Worm (Caenorhabditis elegans): ENCODE data around the gene F58B4.7.

- TF ChIP-seq ama-1 (optimal IDR thresholded peaks at IDR 0.05) (no peak), ceh-36 (tag; optimal IDR thresholded peaks at IDR 0.05) (no peak), B0310.2 (tag; optimal IDR thresholded peaks at IDR 0.05) (no peak), ets-7 (tag; optimal IDR thresholded peaks at IDR 0.05) (no peak), hmbx-1 (tag; optimal IDR thresholded peaks at IDR 0.05) (no peak), flt-1 (GFP tag; IDR thresholded peaks at IDR 0.05) (no peak), tbx-11 (GFP tag; IDR thresholded peaks at IDR 0.05) (no peak), tbx-37 (GFP tag; conservative IDR thresholded peaks at IDR 0.05) (no peak), tra-4 (tag; optimal IDR thresholded peaks at IDR 0.05) (no peak), ceh-13 (GFP tag; optimal IDR thresholded peaks at IDR 0.05) (no peak), sea-1 (GFP tag; conservative IDR thresholded peaks at IDR 0.05) (no peak)
Observed at ce11 chrV:10953471-10954155, 30.5 kb upstream of the F58B4.7 start.

All from whole organism, early embryonic.